Fruit fly (Drosophila melanogaster) whole organism, embryonic: ENCODE results near the gene Cdc14.
A peak's percentile ranks its signal among the peaks of the same experiment; 100 is the strongest.

Source experiments
- Blimp-1 ChIP-seq: fragments of 200-800 bp; sonication (Bioruptor generic); optimal IDR thresholded peaks from 3 replicates; lab custom pipeline; 2018; ENCODE audit warnings: missing biosample characterization, missing genetic modification characterization, mild to moderate bottlenecking, moderate library complexity, missing genetic modification reagents
- C15 ChIP-seq: fragments of 200-800 bp; sonication (Bioruptor generic); IDR thresholded peaks from 3 replicates; pipeline ENCODE4 v1.3.6; 2022; ENCODE audit warnings: missing biosample characterization, missing genetic modification characterization
- CG10321 ChIP-seq: fragments of 200-800 bp; sonication (Bioruptor generic); IDR thresholded peaks from 2 replicates; pipeline ENCODE4 v1.3.6; 2022; ENCODE audit warnings: missing biosample characterization, missing genetic modification characterization
- CG10431 ChIP-seq: fragments of 200-800 bp; sonication (Bioruptor generic); optimal IDR thresholded peaks from 3 replicates; lab custom pipeline; 2018; ENCODE audit warnings: missing biosample characterization, mild to moderate bottlenecking, missing genetic modification characterization
- CG10654 ChIP-seq: fragments of 200-800 bp; sonication (Bioruptor generic); optimal IDR thresholded peaks from 2 replicates; lab custom pipeline; 2016; ENCODE audit warnings: missing biosample characterization, missing genetic modification characterization
- CG10979 ChIP-seq: fragments of 200-800 bp; sonication (Bioruptor generic); optimal IDR thresholded peaks from 2 replicates; lab custom pipeline; 2018; ENCODE audit warnings: missing biosample characterization, mild to moderate bottlenecking, missing genetic modification characterization, moderate library complexity
- CG11085 ChIP-seq: fragments of 200-800 bp; sonication (Bioruptor generic); IDR thresholded peaks from 2 replicates; pipeline ENCODE4 v1.3.6; 2022; ENCODE audit warnings: missing biosample characterization, missing genetic modification characterization
- CG12236 ChIP-seq: fragments of 200-800 bp; sonication (Bioruptor generic); optimal IDR thresholded peaks from 2 replicates; lab custom pipeline; 2016; ENCODE audit warnings: missing biosample characterization, missing genetic modification characterization
- CG13123 ChIP-seq: fragments of 200-800 bp; sonication (Bioruptor generic); optimal IDR thresholded peaks from 2 replicates; lab custom pipeline; 2016; ENCODE audit warnings: missing biosample characterization, missing genetic modification characterization
- CG15601 ChIP-seq: fragments of 200-800 bp; sonication (Bioruptor generic); optimal IDR thresholded peaks from 3 replicates; lab custom pipeline; 2019; ENCODE audit warnings: missing biosample characterization, mild to moderate bottlenecking, missing genetic modification characterization, moderate library complexity
- CG2129 ChIP-seq: fragments of 200-800 bp; sonication (Bioruptor generic); IDR thresholded peaks from 2 replicates; pipeline ENCODE4 v1.3.6; 2022; ENCODE audit warnings: missing biosample characterization, missing genetic modification characterization; ENCODE audit not compliant: partially characterized antibody
- CG2678 ChIP-seq: fragments of 200-800 bp; sonication (Bioruptor generic); optimal IDR thresholded peaks from 3 replicates; lab custom pipeline; 2019; ENCODE audit warnings: missing biosample characterization, mild to moderate bottlenecking, missing genetic modification characterization, moderate library complexity
- CG2875 ChIP-seq: fragments of 200-800 bp; sonication (Bioruptor generic); optimal IDR thresholded peaks from 2 replicates; lab custom pipeline; 2017; ENCODE audit warnings: missing biosample characterization, mild to moderate bottlenecking, missing genetic modification characterization, missing genetic modification reagents
- CG3407 ChIP-seq: fragments of 200-800 bp; sonication (Bioruptor generic); optimal IDR thresholded peaks from 2 replicates; lab custom pipeline; 2018; ENCODE audit warnings: missing biosample characterization, mild to moderate bottlenecking, missing genetic modification characterization
- CG34376 ChIP-seq: fragments of 200-800 bp; sonication (Bioruptor generic); optimal IDR thresholded peaks from 2 replicates; lab custom pipeline; 2018; ENCODE audit warnings: missing biosample characterization, mild to moderate bottlenecking, missing genetic modification characterization
- CG7271 ChIP-seq: fragments of 200-800 bp; sonication (Bioruptor generic); optimal IDR thresholded peaks from 2 replicates; lab custom pipeline; 2018; ENCODE audit warnings: missing biosample characterization, mild to moderate bottlenecking, missing genetic modification characterization, moderate library complexity
- CG7745 ChIP-seq: fragments of 200-800 bp; sonication (Bioruptor generic); optimal IDR thresholded peaks from 2 replicates; lab custom pipeline; 2018; ENCODE audit warnings: missing biosample characterization, mild to moderate bottlenecking, missing genetic modification characterization, moderate library complexity
- CG8478 ChIP-seq: fragments of >200 bp; optimal IDR thresholded peaks from 2 replicates; lab custom pipeline; 2018
- Ets65A ChIP-seq: fragments of 200-800 bp; sonication (Bioruptor generic); peaks from one replicate; lab custom pipeline; 2016; ENCODE audit warnings: missing biosample characterization, missing genetic modification characterization
- H2.0 ChIP-seq: fragments of 200-800 bp; sonication (Bioruptor generic); IDR thresholded peaks from 2 replicates; pipeline ENCODE4 v1.3.6; 2022; ENCODE audit warnings: missing biosample characterization, missing genetic modification characterization
- HLH4C ChIP-seq: fragments of 200-800 bp; sonication (Bioruptor generic); IDR thresholded peaks from 3 replicates; pipeline ENCODE4 v1.3.6; 2022; ENCODE audit warnings: missing biosample characterization, missing genetic modification characterization; ENCODE audit not compliant: partially characterized antibody
- Hand ChIP-seq: fragments of 200-800 bp; sonication (Bioruptor generic); optimal IDR thresholded peaks from 2 replicates; lab custom pipeline; 2017; ENCODE audit warnings: mild to moderate bottlenecking, missing biosample characterization, missing genetic modification reagents, missing genetic modification characterization
- Kr ChIP-seq: fragments of 200-800 bp; sonication (Bioruptor generic); optimal IDR thresholded peaks from 2 replicates; lab custom pipeline; 2017; ENCODE audit warnings: missing biosample characterization, mild to moderate bottlenecking, missing genetic modification characterization
- Lhr ChIP-seq: fragments of 200-800 bp; sonication (Bioruptor generic); optimal IDR thresholded peaks from 3 replicates; lab custom pipeline; 2017; ENCODE audit warnings: mild to moderate bottlenecking, missing biosample characterization, missing genetic modification reagents, missing genetic modification characterization
- MTF-1 ChIP-seq: fragments of 200-800 bp; sonication (Bioruptor generic); optimal IDR thresholded peaks from 2 replicates; lab custom pipeline; 2018; ENCODE audit warnings: missing biosample characterization, mild to moderate bottlenecking, missing genetic modification characterization, borderline replicate concordance
- Mes4 ChIP-seq: fragments of 200-800 bp; sonication (Bioruptor generic); optimal IDR thresholded peaks from 2 replicates; lab custom pipeline; 2016; ENCODE audit warnings: missing biosample characterization, missing genetic modification characterization
- NC2α ChIP-seq: fragments of 200-800 bp; sonication (Bioruptor generic); optimal IDR thresholded peaks from 2 replicates; lab custom pipeline; 2016; ENCODE audit warnings: missing biosample characterization, missing genetic modification characterization
- NK7.1 ChIP-seq: fragments of 200-800 bp; sonication (Bioruptor generic); optimal IDR thresholded peaks from 3 replicates; lab custom pipeline; 2016; ENCODE audit warnings: missing biosample characterization, missing genetic modification characterization
- Nf-YA ChIP-seq: fragments of 200-800 bp; sonication (Bioruptor generic); IDR thresholded peaks from 2 replicates; pipeline ENCODE4 v1.3.6; 2022; ENCODE audit warnings: missing biosample characterization, missing genetic modification characterization
- NfI ChIP-seq: fragments of 200-800 bp; sonication (Bioruptor generic); optimal IDR thresholded peaks from 3 replicates; lab custom pipeline; 2018; ENCODE audit warnings: missing biosample characterization, mild to moderate bottlenecking, missing genetic modification characterization, moderate library complexity
- Six4 ChIP-seq: fragments of 200-800 bp; sonication (Bioruptor generic); optimal IDR thresholded peaks from 2 replicates; lab custom pipeline; 2016; ENCODE audit warnings: missing biosample characterization, missing genetic modification characterization
- Spps ChIP-seq: fragments of 200-800 bp; sonication (Bioruptor generic); optimal IDR thresholded peaks from 2 replicates; lab custom pipeline; 2018; ENCODE audit warnings: missing biosample characterization, mild to moderate bottlenecking, missing genetic modification characterization
- TFAM ChIP-seq: fragments of 200-800 bp; sonication (Bioruptor generic); optimal IDR thresholded peaks from 2 replicates; lab custom pipeline; 2017; ENCODE audit warnings: missing biosample characterization, missing genetic modification characterization, inconsistent platforms
- ash1 ChIP-seq: fragments of 200-800 bp; sonication (Bioruptor generic); optimal IDR thresholded peaks from 2 replicates; lab custom pipeline; 2018; ENCODE audit warnings: missing biosample characterization, mild to moderate bottlenecking, missing genetic modification characterization
- bigmax ChIP-seq: fragments of 200-800 bp; sonication (Bioruptor generic); optimal IDR thresholded peaks from 2 replicates; lab custom pipeline; 2018; ENCODE audit warnings: missing biosample characterization, mild to moderate bottlenecking, missing genetic modification characterization
- cad ChIP-seq: fragments of >200 bp; optimal IDR thresholded peaks from 2 replicates; lab custom pipeline; 2017; ENCODE audit warnings: missing biosample characterization, missing genetic modification characterization
- cato ChIP-seq: fragments of 200-800 bp; sonication (Bioruptor generic); optimal IDR thresholded peaks from 2 replicates; lab custom pipeline; 2016; ENCODE audit warnings: missing biosample characterization, missing genetic modification characterization, borderline replicate concordance
- chn ChIP-seq: fragments of 200-800 bp; sonication (Bioruptor generic); optimal IDR thresholded peaks from 2 replicates; lab custom pipeline; 2016; ENCODE audit warnings: missing biosample characterization, missing genetic modification characterization
- crp ChIP-seq, 2 experiments: fragments of 200-800 bp; sonication (Bioruptor generic); optimal IDR thresholded peaks; 2 replicates in 1 of 2; 3 replicates in 1 of 2; lab custom pipeline; 2017; ENCODE audit warnings: missing biosample characterization in 2 of 2, missing genetic modification characterization in 2 of 2, mild to moderate bottlenecking in 1 of 2, moderate library complexity in 1 of 2
- dati ChIP-seq: fragments of 200-800 bp; sonication (Bioruptor generic); IDR thresholded peaks from 2 replicates; pipeline ENCODE4 v1.3.6; 2022; ENCODE audit warnings: missing biosample characterization, missing genetic modification characterization
- dm ChIP-seq: fragments of 200-800 bp; sonication (Bioruptor generic); optimal IDR thresholded peaks from 3 replicates; lab custom pipeline; 2016; ENCODE audit warnings: missing biosample characterization, missing genetic modification characterization
- dmrt99B ChIP-seq: fragments of 200-800 bp; sonication (Bioruptor generic); optimal IDR thresholded peaks from 2 replicates; lab custom pipeline; 2018; ENCODE audit warnings: missing biosample characterization, mild to moderate bottlenecking, missing genetic modification characterization, moderate library complexity
- en ChIP-seq: fragments of 200-800 bp; sonication (Bioruptor generic); optimal IDR thresholded peaks from 2 replicates; lab custom pipeline; 2016; ENCODE audit warnings: missing biosample characterization, missing genetic modification characterization
- fd96Cb ChIP-seq: fragments of 200-800 bp; sonication (Bioruptor generic); optimal IDR thresholded peaks from 2 replicates; lab custom pipeline; 2018; ENCODE audit warnings: missing biosample characterization, mild to moderate bottlenecking, missing genetic modification characterization, moderate library complexity
- gce ChIP-seq: fragments of 200-800 bp; sonication (Bioruptor generic); IDR thresholded peaks from 3 replicates; pipeline ENCODE4 v1.3.6; 2022; ENCODE audit warnings: missing biosample characterization, missing genetic modification characterization
- gsb ChIP-seq: fragments of 200-800 bp; sonication (Bioruptor generic); IDR thresholded peaks from 2 replicates; pipeline ENCODE4 v1.3.6; 2022; ENCODE audit warnings: missing biosample characterization, missing genetic modification characterization
- h ChIP-seq: fragments of >200 bp; optimal IDR thresholded peaks from 2 replicates; lab custom pipeline; 2017
- ham ChIP-seq: fragments of 200-800 bp; sonication (Bioruptor generic); IDR thresholded peaks from 2 replicates; pipeline ENCODE4 v1.3.6; 2022; ENCODE audit warnings: missing biosample characterization, missing genetic modification characterization
- hbn ChIP-seq: fragments of 200-800 bp; sonication (Bioruptor generic); IDR thresholded peaks from 2 replicates; pipeline ENCODE4 v1.3.6; 2022; ENCODE audit warnings: missing biosample characterization, missing genetic modification characterization; ENCODE audit not compliant: partially characterized antibody
- nom ChIP-seq: fragments of 200-800 bp; sonication (Bioruptor generic); optimal IDR thresholded peaks from 2 replicates; lab custom pipeline; 2017; ENCODE audit warnings: missing biosample characterization, missing genetic modification characterization, mild to moderate bottlenecking, moderate library complexity, missing genetic modification reagents
- pfk ChIP-seq: fragments of 200-800 bp; sonication (Bioruptor generic); optimal IDR thresholded peaks from 2 replicates; lab custom pipeline; 2018; ENCODE audit warnings: missing biosample characterization, mild to moderate bottlenecking, missing genetic modification characterization, moderate library complexity

Gene Cdc14

dm6 chr2L:7777979-7778692, 32.4 kb downstream of the Cdc14 start, which contains the start of gene CG7179 (continued):
- no peak for TF ChIP-seq CG2129 (GFP tag; lab: Robert Waterston, UW)
- TF ChIP-seq gsb (GFP tag; lab: Robert Waterston, UW): no peak
- TF ChIP-seq Kr (GFP tag; lab: Kevin White, UChicago): no peak
- no peak for TF ChIP-seq HLH4C (GFP tag; lab: Robert Waterston, UW)
- no peak for TF ChIP-seq Lhr (GFP tag; lab: Kevin White, UChicago)
- TF ChIP-seq Six4 (GFP tag; lab: Kevin White, UChicago): no peak
- no peak for TF ChIP-seq C15 (GFP tag; lab: Robert Waterston, UW)
- no peak for TF ChIP-seq en (GFP tag; lab: Kevin White, UChicago)
- TF ChIP-seq CG13123 (GFP tag; lab: Kevin White, UChicago): no peak
- TF ChIP-seq NK7.1 (GFP tag; lab: Kevin White, UChicago): no peak
- TF ChIP-seq CG2678: peak; percentile 72
- TF ChIP-seq CG8478: no peak
- no peak for TF ChIP-seq ham (GFP tag; lab: Robert Waterston, UW)
- no peak for TF ChIP-seq CG11085 (GFP tag; lab: Robert Waterston, UW)
- TF ChIP-seq fd96Cb (tag; lab: Kevin White, UChicago): no peak
- no peak for TF ChIP-seq CG10979 (tag; lab: Kevin White, UChicago)
- TF ChIP-seq CG34376: peak; percentile 5
- no peak for TF ChIP-seq dm (GFP tag; lab: Kevin White, UChicago)
- no peak for TF ChIP-seq CG7745 (tag; lab: Kevin White, UChicago)
- no peak for TF ChIP-seq chn (GFP tag; lab: Kevin White, UChicago)
- no peak for TF ChIP-seq CG2875 (GFP tag; lab: Kevin White, UChicago)
- no peak for TF ChIP-seq CG10431
- TF ChIP-seq Nf-YA (GFP tag; lab: Robert Waterston, UW): no peak
- TF ChIP-seq cad (GFP tag; lab: Kevin White, UChicago): no peak
- TF ChIP-seq crp (GFP tag; optimal IDR thresholded peaks at IDR 0.05; lab: Kevin White, UChicago): no peak
- TF ChIP-seq hbn (GFP tag; lab: Robert Waterston, UW): no peak
- TF ChIP-seq CG7271 (tag; lab: Kevin White, UChicago): no peak
- TF ChIP-seq CG12236 (GFP tag; lab: Kevin White, UChicago): no peak
- TF ChIP-seq TFAM: no peak
- no peak for TF ChIP-seq gce (GFP tag; lab: Robert Waterston, UW)
- TF ChIP-seq NC2α (GFP tag; lab: Kevin White, UChicago): no peak
- TF ChIP-seq CG10321 (GFP tag; lab: Robert Waterston, UW): no peak
- no peak for TF ChIP-seq h
- no peak for TF ChIP-seq Mes4 (GFP tag; lab: Kevin White, UChicago)
- no peak for TF ChIP-seq MTF-1 (GFP tag; lab: Kevin White, UChicago)
- TF ChIP-seq bigmax (GFP tag; lab: Kevin White, UChicago): no peak
- no peak for TF ChIP-seq CG3407 (GFP tag; lab: Kevin White, UChicago)
- TF ChIP-seq Blimp-1: no peak
- no peak for TF ChIP-seq pfk (GFP tag; lab: Kevin White, UChicago)
- peak; percentile 32 for TF ChIP-seq dmrt99B (tag; lab: Kevin White, UChicago)
- no peak for TF ChIP-seq nom (GFP tag; lab: Kevin White, UChicago)
- TF ChIP-seq Spps: no peak
- TF ChIP-seq Ets65A (GFP tag; lab: Kevin White, UChicago): no peak
- TF ChIP-seq NfI: no peak
- TF ChIP-seq H2.0 (GFP tag; lab: Robert Waterston, UW): no peak
- TF ChIP-seq CG10654 (GFP tag; lab: Kevin White, UChicago): no peak
- TF ChIP-seq cato (GFP tag; lab: Kevin White, UChicago): no peak
- no peak for TF ChIP-seq ash1 (GFP tag; lab: Kevin White, UChicago)
- no peak for TF ChIP-seq CG15601 (tag; lab: Kevin White, UChicago)
- no peak for TF ChIP-seq dati (GFP tag; lab: Robert Waterston, UW)
- no peak for TF ChIP-seq Hand (GFP tag; lab: Kevin White, UChicago)
